Worm (Caenorhabditis elegans): ENCODE measurements around the gene sre-47.

DNA sequence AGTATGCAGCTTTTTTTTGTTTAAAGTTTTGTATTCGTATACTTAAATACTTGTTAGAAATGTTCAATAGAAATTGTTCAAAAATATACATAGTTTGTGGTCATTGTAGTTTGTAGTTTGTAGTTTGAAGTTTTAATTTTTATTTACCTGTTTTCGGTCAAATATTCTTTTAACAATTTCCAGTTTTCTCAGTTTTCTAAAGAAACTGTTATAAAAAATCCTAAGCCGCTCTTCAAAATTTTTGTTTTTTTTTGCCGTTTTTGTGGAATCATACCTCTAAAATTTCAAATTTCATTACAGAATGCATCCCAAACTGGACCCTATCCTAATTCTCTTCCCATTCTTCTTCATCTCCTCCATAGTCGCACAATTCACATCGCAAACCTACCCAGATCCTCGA, 21.8 kb upstream of the sre-47 start, which contains the start of gene F01D5.6:
- TF ChIP-seq lsy-27 (tag; optimal IDR thresholded peaks at IDR 0.05; ENCODE audit: borderline replicate concordance, insufficient read depth) (no peak), F33H1.4 (GFP tag; IDR thresholded peaks at IDR 0.05) (no peak), Y53G8AR.9 (GFP tag; conservative IDR thresholded peaks at IDR 0.05) (no peak), rec-8 (tag; optimal IDR thresholded peaks at IDR 0.05) (no peak), nhr-90 (tag; optimal IDR thresholded peaks at IDR 0.05) (no peak)
